Fruit fly (Drosophila melanogaster): ENCODE data around the gene ZC3H3.

DNA sequence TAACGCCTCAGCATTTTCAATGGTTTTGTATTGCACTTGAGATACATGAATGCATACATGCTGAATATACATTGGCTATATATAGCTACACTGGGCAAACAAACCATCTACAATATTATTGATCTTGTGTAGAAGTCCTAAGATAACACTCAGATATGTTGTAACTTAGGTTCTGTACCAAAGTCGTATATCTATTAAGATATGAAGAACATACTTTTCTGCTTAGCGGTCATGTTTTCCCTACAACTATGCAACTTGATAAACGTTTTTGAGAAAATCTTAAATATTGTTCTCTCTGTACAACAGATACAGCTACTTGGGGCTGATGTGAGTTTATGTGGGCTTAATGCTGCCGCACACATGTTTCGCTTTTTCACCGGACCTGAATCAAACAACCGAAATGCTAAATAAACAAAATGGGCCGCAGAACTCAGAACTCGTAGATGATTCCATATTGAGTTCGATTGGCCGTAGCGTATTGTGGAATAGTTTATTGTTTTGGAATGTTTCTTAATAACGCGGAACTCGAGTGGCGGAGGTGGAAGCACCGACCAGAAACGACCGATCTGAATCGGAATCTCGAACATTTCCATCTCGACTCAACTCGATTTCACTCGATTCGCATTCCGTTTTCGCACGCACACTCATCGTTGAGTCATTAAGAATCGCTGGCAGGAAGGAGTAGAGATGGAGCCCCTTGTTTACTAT, 39.8 kb upstream of the ZC3H3 start:
- TF ChIP-seq Jarid2 (GFP tag; optimal IDR thresholded peaks at IDR 0.05) = peak; percentile 0
- TF ChIP-seq CG1603 (tag; optimal IDR thresholded peaks at IDR 0.05) = peak; percentile 77
- no peak; the same call in 1 of the 2 replicates for TF ChIP-seq klu (GFP tag; IDR thresholded peaks at IDR 0.05)
- peak; percentile 35 for TF ChIP-seq CG12219 (GFP tag; optimal IDR thresholded peaks at IDR 0.05)
- TF ChIP-seq CG6689 (GFP tag; IDR thresholded peaks at IDR 0.05) = peak; percentile 54; the same call in 1 of the 2 replicates
